Fruit fly (Drosophila melanogaster): Measurements from ENCODE around the gene CG14710.

- TF ChIP-seq dac (GFP tag; optimal IDR thresholded peaks at IDR 0.05): no peak
- TF ChIP-seq achi (GFP tag; optimal IDR thresholded peaks at IDR 0.05): no peak
Measured at dm6 chr3R:11613252-11614036, 6.4 kb upstream of the CG14710 start.

Data from whole organism, prepupa.